Fruit fly (Drosophila melanogaster) whole organism, embryonic: ENCODE results near the gene Ypel.
A peak's percentile ranks its signal among the peaks of the same experiment; 100 is the strongest.

Experiments
- Ada2b ChIP-seq: fragments of 200-800 bp; sonication (Bioruptor generic); IDR thresholded peaks from 2 replicates; pipeline ENCODE4 v1.3.6; 2022; ENCODE audit warnings: missing biosample characterization, missing genetic modification characterization
- BtbVII ChIP-seq: fragments of 200-800 bp; sonication (Bioruptor generic); optimal IDR thresholded peaks from 3 replicates; lab custom pipeline; 2017; ENCODE audit warnings: missing biosample characterization, mild to moderate bottlenecking, missing genetic modification characterization
- CG10431 ChIP-seq: fragments of 200-800 bp; sonication (Bioruptor generic); optimal IDR thresholded peaks from 3 replicates; lab custom pipeline; 2018; ENCODE audit warnings: missing biosample characterization, mild to moderate bottlenecking, missing genetic modification characterization
- CG10462 ChIP-seq: fragments of 200-800 bp; sonication (Bioruptor generic); optimal IDR thresholded peaks from 2 replicates; lab custom pipeline; 2016; ENCODE audit warnings: missing biosample characterization, missing genetic modification characterization
- CG12219 ChIP-seq: fragments of 200-800 bp; sonication (Bioruptor generic); optimal IDR thresholded peaks from 3 replicates; lab custom pipeline; 2018; ENCODE audit warnings: missing biosample characterization, mild to moderate bottlenecking, missing genetic modification characterization
- CG15011 ChIP-seq: fragments of 200-800 bp; sonication (Bioruptor generic); optimal IDR thresholded peaks from 3 replicates; lab custom pipeline; 2018; ENCODE audit warnings: missing biosample characterization, mild to moderate bottlenecking, missing genetic modification characterization
- CG15601 ChIP-seq: fragments of 200-800 bp; sonication (Bioruptor generic); optimal IDR thresholded peaks from 3 replicates; lab custom pipeline; 2019; ENCODE audit warnings: missing biosample characterization, mild to moderate bottlenecking, missing genetic modification characterization, moderate library complexity
- CG17802 ChIP-seq: fragments of 200-800 bp; sonication (Bioruptor generic); optimal IDR thresholded peaks from 2 replicates; lab custom pipeline; 2018; ENCODE audit warnings: missing biosample characterization, mild to moderate bottlenecking, missing genetic modification characterization, moderate library complexity
- CG18764 ChIP-seq: fragments of 200-800 bp; sonication (Bioruptor generic); optimal IDR thresholded peaks from 3 replicates; lab custom pipeline; 2016; ENCODE audit warnings: missing biosample characterization, missing genetic modification characterization
- CG3065 ChIP-seq: fragments of 200-800 bp; sonication (Bioruptor generic); optimal IDR thresholded peaks from 2 replicates; lab custom pipeline; 2016; ENCODE audit warnings: missing biosample characterization, missing genetic modification characterization
- CG42726 ChIP-seq: fragments of 200-800 bp; sonication (Bioruptor generic); IDR thresholded peaks from 2 replicates; pipeline ENCODE4 v1.3.6; 2022; ENCODE audit warnings: missing biosample characterization, missing genetic modification characterization; ENCODE audit not compliant: partially characterized antibody
- CG4707 ChIP-seq: fragments of 200-800 bp; sonication (Bioruptor generic); optimal IDR thresholded peaks from 2 replicates; lab custom pipeline; 2018; ENCODE audit warnings: missing biosample characterization, mild to moderate bottlenecking, missing genetic modification characterization, moderate library complexity
- CG7271 ChIP-seq: fragments of 200-800 bp; sonication (Bioruptor generic); optimal IDR thresholded peaks from 2 replicates; lab custom pipeline; 2018; ENCODE audit warnings: missing biosample characterization, mild to moderate bottlenecking, missing genetic modification characterization, moderate library complexity
- Dfd ChIP-seq, 2 experiments: fragments of >200 bp; optimal IDR thresholded peaks; 2 replicates each; lab custom pipeline; 2017; ENCODE audit warnings: missing biosample characterization in 2 of 2, missing genetic modification characterization in 2 of 2
- Doc2 ChIP-seq: fragments of 200-800 bp; sonication (Bioruptor generic); IDR thresholded peaks from 2 replicates; pipeline ENCODE4 v1.3.6; 2022; ENCODE audit warnings: missing biosample characterization, missing genetic modification characterization
- HLH4C ChIP-seq: fragments of 200-800 bp; sonication (Bioruptor generic); IDR thresholded peaks from 3 replicates; pipeline ENCODE4 v1.3.6; 2022; ENCODE audit warnings: missing biosample characterization, missing genetic modification characterization; ENCODE audit not compliant: partially characterized antibody
- HLHmδ ChIP-seq: fragments of 200-800 bp; sonication (Bioruptor generic); optimal IDR thresholded peaks from 2 replicates; lab custom pipeline; 2018; ENCODE audit warnings: missing biosample characterization, mild to moderate bottlenecking, missing genetic modification characterization, moderate library complexity
- Jarid2 ChIP-seq: fragments of 200-800 bp; sonication (Bioruptor generic); optimal IDR thresholded peaks from 3 replicates; lab custom pipeline; 2017; ENCODE audit warnings: mild to moderate bottlenecking, missing biosample characterization, missing genetic modification reagents, missing genetic modification characterization
- Lim3 ChIP-seq: fragments of 200-800 bp; sonication (Bioruptor generic); IDR thresholded peaks from 2 replicates; pipeline ENCODE4 v1.3.6; 2022; ENCODE audit warnings: missing biosample characterization, missing genetic modification characterization
- Med ChIP-seq: fragments of 200-800 bp; sonication (Bioruptor generic); peaks from one replicate; lab custom pipeline; 2016; ENCODE audit warnings: missing biosample characterization, missing genetic modification characterization, mild to moderate bottlenecking, inconsistent platforms, moderate library complexity
- Oli ChIP-seq: fragments of 200-800 bp; sonication (Bioruptor generic); optimal IDR thresholded peaks from 2 replicates; lab custom pipeline; 2018; ENCODE audit warnings: missing biosample characterization, mild to moderate bottlenecking, missing genetic modification characterization, moderate library complexity
- Side ChIP-seq: fragments of 200-800 bp; sonication (Bioruptor generic); optimal IDR thresholded peaks from 2 replicates; lab custom pipeline; 2016; ENCODE audit warnings: missing biosample characterization, missing genetic modification characterization
- Trl ChIP-seq, 3 experiments: fragments of >200 bp in 2 of 3; fragments of 200-800 bp in 1 of 3; sonication (Bioruptor generic) in 1 of 3; optimal IDR thresholded peaks; 2 replicates in 1 of 3; 3 replicates in 2 of 3; lab custom pipeline; 2016 to 2017; ENCODE audit warnings: missing biosample characterization in 1 of 3, missing genetic modification characterization in 1 of 3
- bsh ChIP-seq, 2 experiments: fragments of 200-800 bp; sonication (Bioruptor generic); optimal IDR thresholded peaks; 2 replicates each; lab custom pipeline; 2017 to 2018; ENCODE audit warnings: mild to moderate bottlenecking in 2 of 2, missing biosample characterization in 2 of 2, missing genetic modification characterization in 2 of 2, moderate library complexity in 1 of 2
- chm ChIP-seq: fragments of 200-800 bp; sonication (Bioruptor generic); IDR thresholded peaks from 2 replicates; pipeline ENCODE4 v1.3.6; 2022; ENCODE audit warnings: missing biosample characterization, missing genetic modification characterization
- dpn ChIP-seq, 2 experiments: fragments of 200-800 bp; sonication (Bioruptor generic); optimal IDR thresholded peaks; 3 replicates each; lab custom pipeline; 2016; ENCODE audit warnings: missing biosample characterization in 2 of 2, missing genetic modification characterization in 2 of 2
- emc ChIP-seq: fragments of 200-800 bp; sonication (Bioruptor generic); optimal IDR thresholded peaks from 2 replicates; lab custom pipeline; 2016; ENCODE audit warnings: missing biosample characterization, missing genetic modification characterization
- ewg ChIP-seq: fragments of 200-800 bp; sonication (Bioruptor generic); optimal IDR thresholded peaks from 3 replicates; lab custom pipeline; 2017; ENCODE audit warnings: mild to moderate bottlenecking, missing biosample characterization, missing genetic modification reagents, missing genetic modification characterization
- kay ChIP-seq: fragments of 200-800 bp; sonication (Bioruptor generic); optimal IDR thresholded peaks from 2 replicates; lab custom pipeline; 2016; ENCODE audit warnings: missing biosample characterization, missing genetic modification characterization
- lmd ChIP-seq: fragments of 200-800 bp; sonication (Bioruptor generic); IDR thresholded peaks from 2 replicates; pipeline ENCODE4 v1.3.6; 2022; ENCODE audit warnings: missing biosample characterization, missing genetic modification characterization
- oc ChIP-seq: fragments of 200-800 bp; sonication (Bioruptor generic); optimal IDR thresholded peaks from 2 replicates; lab custom pipeline; 2018; ENCODE audit warnings: missing biosample characterization, mild to moderate bottlenecking, missing genetic modification characterization, moderate library complexity
- pb ChIP-seq: fragments of 200-800 bp; sonication (Bioruptor generic); optimal IDR thresholded peaks from 3 replicates; lab custom pipeline; 2016; ENCODE audit warnings: missing biosample characterization, missing genetic modification characterization
- prd ChIP-seq, 3 experiments: fragments of >200 bp in 2 of 3; fragments of 200-800 bp in 1 of 3; sonication (Bioruptor generic) in 1 of 3; optimal IDR thresholded peaks in 2 of 3; IDR thresholded peaks in 1 of 3; 2 replicates in 2 of 3; 3 replicates in 1 of 3; pipeline versions ENCODE4 v1.3.6 to Lab custom; 2017 to 2022; ENCODE audit warnings: missing biosample characterization in 1 of 3, missing genetic modification characterization in 1 of 3
- sd ChIP-seq: fragments of 200-800 bp; sonication (Bioruptor generic); optimal IDR thresholded peaks from 3 replicates; lab custom pipeline; 2018; ENCODE audit warnings: missing biosample characterization, mild to moderate bottlenecking, missing genetic modification characterization, moderate library complexity
- shn ChIP-seq: fragments of 200-800 bp; sonication (Bioruptor generic); optimal IDR thresholded peaks from 3 replicates; lab custom pipeline; 2016; ENCODE audit warnings: missing biosample characterization, missing genetic modification characterization
- sim ChIP-seq: fragments of 200-800 bp; sonication (Bioruptor generic); IDR thresholded peaks from 2 replicates; pipeline ENCODE4 v1.3.6; 2022; ENCODE audit warnings: missing biosample characterization, missing genetic modification characterization
- sima ChIP-seq: fragments of 200-800 bp; sonication (Bioruptor generic); optimal IDR thresholded peaks from 2 replicates; lab custom pipeline; 2016; ENCODE audit warnings: missing biosample characterization, missing genetic modification characterization
- sna ChIP-seq: fragments of 200-800 bp; sonication (Bioruptor generic); IDR thresholded peaks from 2 replicates; pipeline ENCODE4 v1.3.6; 2022; ENCODE audit warnings: missing biosample characterization, missing genetic modification characterization; ENCODE audit not compliant: partially characterized antibody
- ssp ChIP-seq: fragments of 200-800 bp; sonication (Bioruptor generic); IDR thresholded peaks from 2 replicates; pipeline ENCODE4 v1.3.6; 2022; ENCODE audit warnings: missing biosample characterization, missing genetic modification characterization
- vfl ChIP-seq: fragments of 200-800 bp; sonication (Bioruptor generic); optimal IDR thresholded peaks from 2 replicates; lab custom pipeline; 2016; ENCODE audit warnings: missing biosample characterization, missing genetic modification characterization

The Ypel gene

DNA sequence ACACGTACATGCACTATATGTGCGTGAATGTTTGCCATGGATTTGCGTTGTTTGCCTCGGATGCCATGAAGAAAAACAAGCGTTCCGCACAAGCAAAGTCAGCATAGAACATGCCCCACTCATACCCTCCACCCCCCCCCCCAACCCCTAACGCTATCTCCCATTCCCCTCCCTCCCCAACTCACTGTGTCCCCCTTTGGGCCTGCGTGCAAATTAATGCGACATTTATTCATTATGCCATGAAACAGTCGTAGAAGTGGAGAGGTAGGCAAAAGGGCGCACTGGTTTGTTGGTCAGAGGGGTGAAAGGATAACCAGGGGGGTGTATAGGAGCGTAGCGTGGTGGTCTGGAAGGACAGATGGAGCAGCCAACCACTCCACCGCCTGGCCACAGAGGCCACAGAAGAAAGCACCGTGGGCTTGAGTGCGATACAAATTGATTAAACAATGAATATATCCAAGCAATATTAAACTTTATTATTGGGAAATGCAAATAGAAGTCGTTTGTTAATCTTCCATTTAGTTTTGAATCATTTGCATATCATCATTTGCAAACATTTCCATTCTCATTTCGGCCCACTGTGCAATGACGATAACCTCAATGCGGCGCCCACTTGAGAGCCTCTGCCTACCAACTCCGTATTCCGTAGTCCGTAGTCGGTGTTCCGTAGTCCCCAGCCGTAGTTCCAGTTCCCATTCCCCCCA is 27.7 kb downstream of the Ypel start (continued):
- TF ChIP-seq vfl, result no peak
- TF ChIP-seq kay, result no peak
- no peak for TF ChIP-seq HLH4C
- no peak for TF ChIP-seq CG42726 (GFP tag; lab: Robert Waterston, UW)
- TF ChIP-seq ssp, result peak; percentile 40; the same call in 1 of the 2 replicates
- no peak for TF ChIP-seq CG17802 (tag; lab: Kevin White, UChicago)
- TF ChIP-seq CG15011, result peak; percentile 16
- peak; percentile 13 to 31 for TF ChIP-seq dpn (GFP tag; optimal IDR thresholded peaks at IDR 0.05; lab: Kevin White, UChicago)
- no peak for TF ChIP-seq CG4707 (GFP tag; lab: Kevin White, UChicago)
- TF ChIP-seq CG10431 (GFP tag; lab: Kevin White, UChicago), result no peak
- peak; percentile 6 for TF ChIP-seq Oli
- TF ChIP-seq CG18764, result no peak
- TF ChIP-seq CG3065, result no peak
- no peak for TF ChIP-seq CG10462 (GFP tag; lab: Kevin White, UChicago)
- no peak for TF ChIP-seq Jarid2 (GFP tag; lab: Kevin White, UChicago)
- peak; percentile 61 for TF ChIP-seq Side (GFP tag; lab: Kevin White, UChicago)
- peak; percentile 68 for TF ChIP-seq lmd
- no peak for TF ChIP-seq HLHmδ (GFP tag; lab: Kevin White, UChicago)
- TF ChIP-seq CG12219 (GFP tag; lab: Kevin White, UChicago), result peak; percentile 3
- no peak for TF ChIP-seq sd (tag; lab: Kevin White, UChicago)
- TF ChIP-seq pb, result no peak
- TF ChIP-seq bsh (GFP tag; optimal IDR thresholded peaks at IDR 0.05; lab: Kevin White, UChicago), result no peak
- no peak for TF ChIP-seq shn (GFP tag; lab: Kevin White, UChicago)
- no peak for TF ChIP-seq chm (GFP tag; lab: Robert Waterston, UW)
- TF ChIP-seq ewg (GFP tag; lab: Kevin White, UChicago), result no peak
- peak; percentile 64 for TF ChIP-seq Ada2b (GFP tag; lab: Robert Waterston, UW)
- no peak for TF ChIP-seq Lim3 (GFP tag; lab: Robert Waterston, UW)
- TF ChIP-seq sna (GFP tag; lab: Robert Waterston, UW), result no peak
- no peak for TF ChIP-seq oc (tag; lab: Kevin White, UChicago)
- no peak for TF ChIP-seq CG15601 (tag; lab: Kevin White, UChicago)
- peak; percentile 64 for TF ChIP-seq BtbVII (GFP tag; lab: Kevin White, UChicago)
- TF ChIP-seq sim, result no peak
- 0 out of 2 replicates have a peak, but pooled peaks have one; percentile 23 for TF ChIP-seq Doc2
- TF ChIP-seq sima, result no peak

- TF ChIP-seq Med (peak; percentile 49), CG7271 (tag; lab: Kevin White, UChicago) (no peak), emc (no peak), Dfd (GFP tag; optimal IDR thresholded peaks at IDR 0.05; lab: Kevin White, UChicago) (peak in 1 of 2 experiments; percentile 80), Trl (optimal IDR thresholded peaks at IDR 0.05; lab: Kevin White, UChicago) (no peak), Trl (GFP tag; optimal IDR thresholded peaks at IDR 0.05; lab: Kevin White, UChicago) (no peak), prd (optimal IDR thresholded peaks at IDR 0.05; lab: Kevin White, UChicago) (no peak), prd (GFP tag; IDR thresholded peaks at IDR 0.05; lab: Robert Waterston, UW) (no peak)
These were observed 29.3 kb downstream of the Ypel start for dm6 chrX:10182867-10183266.
